Worm (Caenorhabditis elegans) whole organism, L4 larva: ENCODE data around the gene nhr-277.

Source experiments
- F44E2.7 ChIP-seq: fragments of 200-800 bp; sonication (Bioruptor generic); IDR thresholded peaks from 2 replicates; pipeline ENCODE4 v2.1.2; 2022; ENCODE audit warnings: missing genetic modification characterization, missing compliant biosample characterization
- Y75B8A.6 ChIP-seq: fragments of 200-800 bp; sonication (Bioruptor generic); IDR thresholded peaks from 2 replicates; pipeline ENCODE4 v1.3.6; 2022; ENCODE audit warnings: missing genetic modification reagents, missing genetic modification characterization, missing compliant biosample characterization
- arid-1 ChIP-seq: fragments of 200-800 bp; sonication (Bioruptor generic); conservative IDR thresholded peaks from 2 replicates; pipeline ENCODE4 v1.3.6; 2022; ENCODE audit warnings: missing genetic modification reagents, missing genetic modification characterization, missing compliant biosample characterization
- ceh-82 ChIP-seq: sonication (generic microtip); optimal IDR thresholded peaks from 2 replicates; lab custom pipeline; 2017; ENCODE audit warnings: missing biosample characterization, missing genetic modification characterization
- cey-2 ChIP-seq: sonication (generic microtip); optimal IDR thresholded peaks from 3 replicates; lab custom pipeline; 2017; ENCODE audit warnings: missing genetic modification characterization, mild to moderate bottlenecking, missing compliant biosample characterization, antibody characterized with exemption, borderline replicate concordance; ENCODE audit not compliant: insufficient read depth
- daf-12 ChIP-seq: fragments of 150-350 bp; optimal IDR thresholded peaks from 2 replicates; lab custom pipeline; 2014; ENCODE audit warnings: missing biosample characterization, missing genetic modification reagents, missing genetic modification characterization
- hlh-11 ChIP-seq: fragments of 200-800 bp; sonication (Bioruptor generic); optimal IDR thresholded peaks from 2 replicates; lab custom pipeline; 2018; ENCODE audit warnings: mild to moderate bottlenecking, missing genetic modification characterization, missing compliant biosample characterization
- pqm-1 ChIP-seq: sonication (generic microtip); optimal IDR thresholded peaks from 2 replicates; lab custom pipeline; 2017; ENCODE audit warnings: missing biosample characterization, missing genetic modification characterization
- snpc-4 ChIP-seq: fragments of 150-350 bp; optimal IDR thresholded peaks from 2 replicates; lab custom pipeline; 2014; ENCODE audit warnings: missing biosample characterization, missing genetic modification characterization
- spr-3 ChIP-seq: fragments of 200-800 bp; sonication (Bioruptor generic); optimal IDR thresholded peaks from 2 replicates; lab custom pipeline; 2018; ENCODE audit warnings: mild to moderate bottlenecking, missing genetic modification characterization, missing compliant biosample characterization
- unc-62 ChIP-seq, 3 experiments: fragments of 150-350 bp in 1 of 3; sonication (generic microtip); optimal IDR thresholded peaks in 2 of 3; peaks in 1 of 3; 1 replicate in 1 of 3; 2 replicates in 2 of 3; lab custom pipeline; 2014 to 2017; ENCODE audit warnings: missing biosample characterization in 3 of 3, missing genetic modification characterization in 3 of 3, missing genetic modification reagents in 3 of 3, missing genotype in 1 of 3

- 0 out of 2 replicates have a peak, but pooled peaks have one; percentile 6 for TF ChIP-seq arid-1 (GFP tag; lab: Robert Waterston, UW)
- no peak for TF ChIP-seq F44E2.7 (GFP tag; lab: Robert Waterston, UW)
- TF ChIP-seq snpc-4 (tag; lab: Kevin White, UChicago), result no peak
- no peak for TF ChIP-seq unc-62 (GFP tag; optimal IDR thresholded peaks at IDR 0.05 in 1 of 2; lab: Kevin White, UChicago)
- TF ChIP-seq unc-62 (tag; optimal IDR thresholded peaks at IDR 0.05; lab: Kevin White, UChicago), result no peak
- no peak for TF ChIP-seq Y75B8A.6 (GFP tag; lab: Robert Waterston, UW)
- no peak for TF ChIP-seq cey-2 (tag; lab: Kevin White, UChicago)
- TF ChIP-seq pqm-1, result no peak
- TF ChIP-seq daf-12 (tag; lab: Kevin White, UChicago), result no peak
- TF ChIP-seq spr-3 (GFP tag; lab: Kevin White, UChicago), result no peak
- peak; percentile 31 for TF ChIP-seq hlh-11 (tag; lab: Kevin White, UChicago)
- TF ChIP-seq ceh-82 (tag; lab: Kevin White, UChicago), result no peak
Measured at ce11 chrIV:2711122-2711669, 31.6 kb upstream of the nhr-277 start.
